Worm (Caenorhabditis elegans): ENCODE measurements around the gene efa-6.

DNA sequence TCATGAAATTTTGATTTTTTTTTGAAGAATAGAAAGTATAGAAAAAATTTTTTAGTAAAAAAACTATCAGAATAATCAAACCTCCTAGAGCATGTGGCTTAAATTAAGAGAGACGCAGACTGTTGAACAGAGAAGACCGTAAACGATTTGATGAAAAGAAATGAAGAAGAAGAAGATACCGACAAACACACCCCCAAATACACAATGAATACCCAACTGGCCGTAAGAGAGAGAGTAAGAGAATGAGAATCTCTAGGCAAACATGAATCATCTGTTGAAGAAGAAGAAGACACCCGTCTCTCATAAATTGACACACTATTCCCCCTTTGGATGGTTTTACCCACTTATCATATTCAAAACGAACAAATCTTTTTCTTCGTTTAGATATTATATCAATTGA, 19.3 kb upstream of the efa-6 start:
- no peak for TF ChIP-seq ttx-3 (tag; optimal IDR thresholded peaks at IDR 0.05)
- peak; percentile 11 for TF ChIP-seq elt-2 (tag; optimal IDR thresholded peaks at IDR 0.05)
- no peak for TF ChIP-seq unc-42 (tag; optimal IDR thresholded peaks at IDR 0.05)
- TF ChIP-seq tbx-2 (tag; optimal IDR thresholded peaks at IDR 0.05): no peak
- TF ChIP-seq rnt-1 (tag; optimal IDR thresholded peaks at IDR 0.05): no peak
- TF ChIP-seq dmd-4 (tag; optimal IDR thresholded peaks at IDR 0.05; ENCODE audit: borderline replicate concordance): no peak
- no peak for TF ChIP-seq ama-1 (optimal IDR thresholded peaks at IDR 0.05)
- TF ChIP-seq fax-1 (tag; optimal IDR thresholded peaks at IDR 0.05): no peak
- TF ChIP-seq pqm-1 (tag; optimal IDR thresholded peaks at IDR 0.05): no peak
- no peak for TF ChIP-seq nhr-11 (tag; optimal IDR thresholded peaks at IDR 0.05)

Measured in whole organism, late embryonic.